Worm (Caenorhabditis elegans) whole organism, mixed stage, embryonic: Measurements from ENCODE around the gene ZK1127.3.

Experiments used
- bed-3 ChIP-seq: fragments of 200-800 bp; sonication (Bioruptor generic); optimal IDR thresholded peaks from 3 replicates; lab custom pipeline; 2018; ENCODE audit warnings: mild to moderate bottlenecking, missing genetic modification characterization, moderate library complexity, missing compliant biosample characterization
- blmp-1 ChIP-seq: fragments of 150-350 bp; optimal IDR thresholded peaks from 2 replicates; lab custom pipeline; 2014; ENCODE audit warnings: missing biosample characterization, missing genetic modification characterization
- ces-1 ChIP-seq: fragments of 150-350 bp; optimal IDR thresholded peaks from 2 replicates; lab custom pipeline; 2014; ENCODE audit warnings: missing biosample characterization, missing genetic modification reagents, missing genetic modification characterization
- elt-3 ChIP-seq: fragments of 150-350 bp; optimal IDR thresholded peaks from 2 replicates; lab custom pipeline; 2014; ENCODE audit warnings: missing biosample characterization, missing genetic modification characterization
- hlh-1 ChIP-seq: fragments of 150-350 bp; optimal IDR thresholded peaks from 2 replicates; lab custom pipeline; 2014; ENCODE audit warnings: missing biosample characterization, missing genetic modification reagents, missing genetic modification characterization
- lin-13 ChIP-seq: fragments of 150-350 bp; optimal IDR thresholded peaks from 2 replicates; lab custom pipeline; 2014; ENCODE audit warnings: missing biosample characterization, missing genetic modification characterization
- mab-5 ChIP-seq: fragments of 150-350 bp; optimal IDR thresholded peaks from 2 replicates; lab custom pipeline; 2014; ENCODE audit warnings: missing biosample characterization, missing genetic modification characterization
- nhr-237 ChIP-seq: fragments of 150-350 bp; optimal IDR thresholded peaks from 2 replicates; lab custom pipeline; 2014; ENCODE audit warnings: missing biosample characterization, missing genetic modification characterization
- nhr-28 ChIP-seq: fragments of 150-350 bp; optimal IDR thresholded peaks from 2 replicates; lab custom pipeline; 2014; ENCODE audit warnings: missing biosample characterization, missing genetic modification characterization
- sptf-1 ChIP-seq: sonication (generic microtip); optimal IDR thresholded peaks from 2 replicates; lab custom pipeline; 2017; ENCODE audit warnings: mild to moderate bottlenecking, missing genetic modification characterization, moderate library complexity, missing compliant biosample characterization
- unc-62 ChIP-seq: fragments of 150-350 bp; optimal IDR thresholded peaks from 2 replicates; lab custom pipeline; 2014; ENCODE audit warnings: missing biosample characterization, missing genetic modification reagents, missing genetic modification characterization
- ztf-11 ChIP-seq: fragments of 150-350 bp; optimal IDR thresholded peaks from 2 replicates; lab custom pipeline; 2014; ENCODE audit warnings: missing biosample characterization, missing genetic modification characterization

DNA sequence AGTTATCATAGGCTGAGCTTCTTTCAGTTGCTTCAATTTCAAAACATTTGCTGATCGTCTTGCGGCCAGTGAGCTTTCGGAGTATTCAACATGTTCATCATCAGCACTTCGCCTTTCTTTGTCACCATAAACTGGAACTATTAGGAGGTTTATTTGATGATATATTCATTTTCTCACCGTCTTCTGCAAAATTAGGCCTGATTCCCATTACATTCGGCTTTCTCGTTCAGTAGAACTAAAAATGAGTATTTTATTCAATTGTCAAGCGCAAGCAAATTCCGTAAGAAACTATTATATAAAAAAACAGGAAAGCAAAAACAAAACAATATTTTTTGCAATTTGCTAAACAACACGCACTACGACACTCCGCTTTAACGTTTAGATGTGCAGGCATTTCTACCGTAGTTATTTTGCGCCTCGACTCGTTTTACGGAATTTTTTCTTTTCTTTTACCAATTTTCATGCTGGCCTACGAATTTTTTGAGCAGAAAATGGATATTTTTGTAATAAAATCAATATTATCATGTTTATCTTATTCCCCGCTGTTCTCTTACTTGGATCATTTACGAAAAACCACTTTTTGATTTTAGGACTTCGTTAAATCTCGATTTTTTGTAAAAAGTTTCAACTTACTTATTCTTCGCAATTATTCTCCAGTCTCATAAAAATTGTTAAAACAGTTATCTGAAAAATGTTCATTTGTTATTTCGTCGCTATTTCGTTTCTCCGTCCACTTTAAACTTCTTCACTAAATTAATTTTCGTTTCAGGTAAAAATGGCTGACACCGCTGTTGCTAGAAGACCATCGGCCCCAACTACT lies 49.9 kb downstream of the ZK1127.3 start, which contains the start of the genes farl-11 and rpl-33:
- no peak for TF ChIP-seq ztf-11
- peak; percentile 33 for TF ChIP-seq sptf-1
- peak; percentile 73 for TF ChIP-seq unc-62 (GFP tag; lab: Kevin White, UChicago)
- TF ChIP-seq mab-5 (tag; lab: Kevin White, UChicago) = peak; percentile 41
- peak; percentile 63 for TF ChIP-seq lin-13 (tag; lab: Kevin White, UChicago)
- TF ChIP-seq nhr-28 = no peak
- peak; percentile 92 for TF ChIP-seq nhr-237 (tag; lab: Kevin White, UChicago)
- peak; percentile 61 for TF ChIP-seq hlh-1 (tag; lab: Kevin White, UChicago)
- no peak for TF ChIP-seq blmp-1 (tag; lab: Kevin White, UChicago)
- TF ChIP-seq ces-1 (GFP tag; lab: Kevin White, UChicago) = peak; percentile 76
- no peak for TF ChIP-seq bed-3 (GFP tag; lab: Kevin White, UChicago)
- no peak for TF ChIP-seq elt-3 (tag; lab: Kevin White, UChicago)
